Fruit fly (Drosophila melanogaster): Measurements from ENCODE around the gene bsk.

dm6 chr2L:10198911-10199310 is 51.4 kb downstream of the bsk start, which contains the start of gene Sur:
- TF ChIP-seq CG8478 (optimal IDR thresholded peaks at IDR 0.05) (no peak), CTCF (optimal IDR thresholded peaks at IDR 0.05) (no peak)

Data from S2 (cell line).